Fruit fly (Drosophila melanogaster): ENCODE measurements around the gene CG44774.

DNA sequence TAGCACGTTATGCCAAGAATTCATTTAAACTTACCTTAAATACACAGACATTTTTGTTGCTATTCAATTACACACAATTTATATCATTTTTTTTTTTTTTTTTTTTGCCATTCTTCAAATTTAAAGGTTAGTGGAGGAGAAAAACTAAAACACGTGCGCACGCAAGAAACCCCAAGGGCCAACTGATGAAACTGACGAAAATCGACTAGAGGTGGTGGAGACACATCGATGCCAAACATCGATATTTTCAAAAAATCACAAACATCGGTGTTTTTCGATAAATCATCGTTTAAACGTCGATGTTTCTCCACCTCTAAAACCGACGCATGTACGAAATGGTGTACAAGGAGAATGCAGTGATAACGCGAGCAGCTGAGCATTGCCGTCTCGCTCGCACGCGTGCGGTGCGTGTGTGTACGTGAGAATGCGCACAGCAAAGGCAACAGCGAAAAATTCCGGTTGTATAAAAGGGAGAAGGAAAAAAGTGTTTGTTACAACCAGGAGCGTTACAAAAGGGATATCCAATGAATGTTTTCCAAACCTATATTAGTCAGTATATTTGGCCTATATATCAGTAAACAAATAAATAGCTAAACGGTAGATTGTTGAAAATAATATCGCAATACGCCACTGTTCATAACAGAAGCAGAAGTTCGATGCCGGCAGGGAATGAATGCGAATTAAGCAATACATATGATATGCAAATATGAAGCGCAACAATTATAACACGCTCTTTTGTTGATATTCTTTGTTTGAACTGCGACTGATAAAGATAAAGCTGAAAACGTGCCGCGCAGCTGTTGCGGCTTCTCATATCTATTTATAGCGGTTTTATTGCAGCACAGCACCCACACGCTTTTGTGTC, 1.7 kb downstream of the CG44774 start:
- TF ChIP-seq Myc (optimal IDR thresholded peaks at IDR 0.05): no peak
- TF ChIP-seq ttk (optimal IDR thresholded peaks at IDR 0.05): no peak
- TF ChIP-seq h (optimal IDR thresholded peaks at IDR 0.05): no peak
- TF ChIP-seq insv (optimal IDR thresholded peaks at IDR 0.05): no peak
